Fruit fly (Drosophila melanogaster): Measurements from ENCODE around the gene Sry-alpha.

dm6 chr3R:30091795-30092699 lies 52.5 kb downstream of the Sry-alpha start:
- TF ChIP-seq lola (GFP tag; optimal IDR thresholded peaks at IDR 0.05) = no peak
- TF ChIP-seq CrebA (GFP tag; optimal IDR thresholded peaks at IDR 0.05; ENCODE audit: borderline replicate concordance) = no peak
- TF ChIP-seq brk (GFP tag; optimal IDR thresholded peaks at IDR 0.05) = no peak
- TF ChIP-seq Hnf4 (GFP tag; optimal IDR thresholded peaks at IDR 0.05) = no peak
- no peak for TF ChIP-seq sage (GFP tag; optimal IDR thresholded peaks at IDR 0.05)
- TF ChIP-seq Mio (GFP tag; optimal IDR thresholded peaks at IDR 0.05) = no peak
- TF ChIP-seq Hr78 (GFP tag; optimal IDR thresholded peaks at IDR 0.05) = no peak
- TF ChIP-seq psq (GFP tag; optimal IDR thresholded peaks at IDR 0.05) = no peak
- TF ChIP-seq woc (GFP tag; optimal IDR thresholded peaks at IDR 0.05) = no peak
- TF ChIP-seq Jra (GFP tag; optimal IDR thresholded peaks at IDR 0.05) = no peak
- no peak for TF ChIP-seq Abd-B (GFP tag; optimal IDR thresholded peaks at IDR 0.05)

Measured in whole organism, wandering third instar larva.